Worm (Caenorhabditis elegans): ENCODE measurements around the gene F26G1.15.
A peak's percentile ranks its signal among the peaks of the same experiment; 100 is the strongest.

F26G1.15 gene

DNA sequence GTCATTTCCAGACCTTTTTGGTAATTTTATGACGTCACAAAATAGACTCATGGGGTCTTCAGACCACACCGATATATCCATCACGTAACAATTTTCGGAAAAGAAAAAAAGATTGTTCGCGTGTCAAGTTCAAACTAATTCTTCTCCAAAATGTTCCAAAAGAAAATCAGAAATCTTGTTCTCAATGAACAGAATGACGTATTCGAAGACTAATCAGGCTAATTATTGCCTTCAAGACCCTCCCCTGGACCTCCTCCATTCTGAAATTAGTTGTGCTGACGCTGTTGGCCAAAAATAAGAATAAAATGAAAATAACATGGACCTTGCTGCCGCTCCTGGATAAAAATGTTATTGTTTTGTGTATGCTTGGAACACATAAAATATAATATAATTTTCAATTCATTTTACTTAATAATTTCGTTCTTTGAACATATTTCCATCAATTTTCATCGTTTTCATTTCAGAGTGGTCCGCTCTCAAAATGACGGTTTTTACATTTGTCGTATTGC, at the start of gene F26G1.15:
Gene F26G1.15 (plus strand): TSS at position 459 of the 509 bp plus-strand sequence.
- no peak for TF ChIP-seq ceh-58 (GFP tag; IDR thresholded peaks at IDR 0.05)
- TF ChIP-seq die-1 (tag; optimal IDR thresholded peaks at IDR 0.05), result no peak
- TF ChIP-seq gei-17 (GFP tag; optimal IDR thresholded peaks at IDR 0.05), result no peak
- TF ChIP-seq tbp1 (GFP tag; optimal IDR thresholded peaks at IDR 0.05), result no peak
- TF ChIP-seq hrde-1 (tag; optimal IDR thresholded peaks at IDR 0.05; ENCODE audit: borderline replicate concordance), result no peak
- no peak for TF ChIP-seq nhr-80 (tag; optimal IDR thresholded peaks at IDR 0.05)
- no peak for TF ChIP-seq snpc-3.4 (tag; optimal IDR thresholded peaks at IDR 0.05)
- no peak for TF ChIP-seq ccch-3 (GFP tag; optimal IDR thresholded peaks at IDR 0.05)
- no peak for TF ChIP-seq let-526 (GFP tag; IDR thresholded peaks at IDR 0.05)
- no peak for TF ChIP-seq egl-18 (GFP tag; IDR thresholded peaks at IDR 0.05)
- no peak for TF ChIP-seq madf-6 (GFP tag; IDR thresholded peaks at IDR 0.05)
- no peak for TF ChIP-seq lin-26 (GFP tag; IDR thresholded peaks at IDR 0.05)
- no peak for TF ChIP-seq T26A5.8 (tag; optimal IDR thresholded peaks at IDR 0.05)

DNA sequence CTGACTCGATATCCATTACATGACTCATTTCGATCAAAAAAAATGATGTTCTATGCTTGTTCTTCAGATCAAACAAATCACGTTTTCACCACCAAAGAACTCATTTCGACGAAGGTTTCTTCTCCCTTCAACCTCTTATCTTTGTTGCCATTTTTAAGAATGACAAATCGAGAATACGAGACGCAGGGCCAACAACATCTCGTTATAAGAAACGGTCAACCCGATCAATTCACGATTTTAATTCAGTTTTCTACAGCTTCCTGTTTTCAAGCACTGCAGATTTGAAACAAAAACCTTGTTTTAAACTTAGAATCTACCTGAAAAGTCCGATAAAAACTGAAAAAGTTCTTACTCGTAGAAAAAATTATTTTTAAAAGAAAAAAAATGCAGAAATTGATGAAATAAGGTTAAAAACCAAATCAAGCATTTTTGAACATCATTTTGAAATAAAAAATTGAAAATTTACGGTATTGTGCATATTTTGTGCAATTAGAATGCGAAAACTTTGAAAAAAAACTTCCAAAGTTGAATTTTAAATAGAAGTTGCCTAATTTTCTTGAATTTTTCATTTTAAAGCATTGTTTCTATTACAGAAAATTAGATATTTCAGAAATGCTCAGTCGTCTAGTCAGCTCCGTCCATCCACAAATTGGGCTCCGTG, 48.4 kb upstream of the F26G1.15 start, which contains the start of gene acs-11:
Gene acs-11 (plus strand): TSS at position 611 of the 661 bp plus-strand sequence.
- TF ChIP-seq nhr-80 (tag; optimal IDR thresholded peaks at IDR 0.05) (peak; percentile 45), ama-1 (optimal IDR thresholded peaks at IDR 0.05) (peak; percentile 49), ama-1 (GFP tag; optimal IDR thresholded peaks at IDR 0.05) (no peak), D2030.7 (GFP tag; IDR thresholded peaks at IDR 0.05) (no peak), hmg-1.2 (GFP tag; IDR thresholded peaks at IDR 0.05) (0 out of 2 replicates have a peak, but pooled peaks have one; percentile 7), madf-6 (GFP tag; IDR thresholded peaks at IDR 0.05) (peak; percentile 20; the same call in 1 of the 2 replicates), cebp-1 (GFP tag; IDR thresholded peaks at IDR 0.05) (no peak), cebp-1 (tag; optimal IDR thresholded peaks at IDR 0.05) (peak; percentile 0), Y56A3A.18 (GFP tag; IDR thresholded peaks at IDR 0.05) (0 out of 2 replicates have a peak, but pooled peaks have one; percentile 43), dox-1 (GFP tag; IDR thresholded peaks at IDR 0.05) (no peak), K12H6.12 (tag; optimal IDR thresholded peaks at IDR 0.05) (no peak), zfh-2 (GFP tag; conservative IDR thresholded peaks at IDR 0.05) (no peak)

DNA sequence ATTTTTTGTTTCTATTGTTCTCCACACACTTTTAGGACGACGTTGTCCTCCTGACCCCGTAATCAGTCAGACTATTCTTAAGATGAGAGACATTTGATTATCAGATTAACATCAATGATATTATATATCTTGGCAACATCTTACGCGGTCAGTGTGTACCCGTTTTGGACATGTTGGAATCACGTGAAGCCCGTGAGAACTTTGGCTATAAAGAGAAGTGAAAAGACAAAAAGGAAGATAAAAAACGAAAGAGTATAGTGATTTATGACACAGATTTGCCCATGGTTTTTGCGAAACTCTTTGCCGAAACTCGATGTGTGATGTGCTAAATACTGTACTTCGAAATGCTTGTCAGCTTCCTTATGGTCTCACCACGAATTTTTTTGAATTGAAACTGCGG, 44.8 kb upstream of the F26G1.15 start:
- TF ChIP-seq F22D6.2 (tag; optimal IDR thresholded peaks at IDR 0.05), result no peak
- TF ChIP-seq lin-54 (GFP tag; optimal IDR thresholded peaks at IDR 0.05), result peak; percentile 13
- TF ChIP-seq egrh-3 (GFP tag; IDR thresholded peaks at IDR 0.05), result no peak
- peak; percentile 76 for TF ChIP-seq ztf-26 (tag; optimal IDR thresholded peaks at IDR 0.05)
- TF ChIP-seq lin-40 (tag; optimal IDR thresholded peaks at IDR 0.05), result peak; percentile 43
- TF ChIP-seq cebp-1 (GFP tag; IDR thresholded peaks at IDR 0.05), result no peak
- TF ChIP-seq cebp-1 (tag; optimal IDR thresholded peaks at IDR 0.05), result peak; percentile 31
- TF ChIP-seq Y53G8AR.9 (GFP tag; conservative IDR thresholded peaks at IDR 0.05), result 0 out of 2 replicates have a peak, but pooled peaks have one; percentile 45
- peak; percentile 28 for TF ChIP-seq tbp1 (GFP tag; optimal IDR thresholded peaks at IDR 0.05)

DNA sequence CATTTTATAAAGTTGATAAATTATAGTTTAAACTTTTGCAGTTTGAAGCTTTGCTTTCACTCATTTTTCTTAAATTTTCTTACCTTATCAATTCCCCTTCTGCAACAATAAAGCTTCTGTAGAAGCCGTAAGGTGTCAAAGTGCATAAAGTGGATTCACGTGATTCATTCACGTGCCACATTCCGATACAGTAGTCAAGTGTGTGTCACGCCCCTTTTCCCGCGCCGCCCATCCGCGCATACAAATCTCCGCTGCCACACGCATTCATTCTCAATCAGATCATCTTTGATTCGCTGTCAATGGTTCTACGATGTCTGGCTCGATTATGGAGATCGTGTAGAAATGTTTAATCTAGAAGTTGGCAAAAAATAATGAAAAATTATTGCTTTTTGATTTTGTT, 43.0 kb upstream of the F26G1.15 start:
- TF ChIP-seq him-1 (tag; optimal IDR thresholded peaks at IDR 0.05), result no peak
- TF ChIP-seq Y53G8AR.9 (GFP tag; conservative IDR thresholded peaks at IDR 0.05), result no peak
- no peak for TF ChIP-seq snpc-3.4 (tag; optimal IDR thresholded peaks at IDR 0.05)
- TF ChIP-seq B0019.2 (GFP tag; conservative IDR thresholded peaks at IDR 0.05), result no peak
- no peak for TF ChIP-seq zfh-2 (GFP tag; conservative IDR thresholded peaks at IDR 0.05)
- TF ChIP-seq B0336.3 (GFP tag; IDR thresholded peaks at IDR 0.05), result no peak
- TF ChIP-seq ztf-18 (tag; optimal IDR thresholded peaks at IDR 0.05), result no peak
- TF ChIP-seq nhr-27 (tag; optimal IDR thresholded peaks at IDR 0.05), result no peak
- TF ChIP-seq somi-1 (GFP tag; optimal IDR thresholded peaks at IDR 0.05), result no peak
- TF ChIP-seq sptf-2 (GFP tag; optimal IDR thresholded peaks at IDR 0.05), result no peak
